Fruit fly (Drosophila melanogaster) whole organism, prepupa: Measurements from ENCODE around the gene L2HGDH.

Experiments used
- Blimp-1 ChIP-seq: fragments of 200-800 bp; sonication (Bioruptor generic); optimal IDR thresholded peaks from 3 replicates; lab custom pipeline; 2017; ENCODE audit warnings: missing biosample characterization, missing genetic modification characterization, mild to moderate bottlenecking, moderate library complexity, missing genetic modification reagents
- CG10631 ChIP-seq: fragments of 200-800 bp; sonication (Bioruptor generic); optimal IDR thresholded peaks from 2 replicates; lab custom pipeline; 2016; ENCODE audit warnings: missing biosample characterization, missing genetic modification characterization
- CG10669 ChIP-seq: fragments of 200-800 bp; sonication (Bioruptor generic); optimal IDR thresholded peaks from 3 replicates; lab custom pipeline; 2018; ENCODE audit warnings: missing biosample characterization, mild to moderate bottlenecking, missing genetic modification characterization, moderate library complexity
- CG11294 ChIP-seq: fragments of 200-800 bp; sonication (Bioruptor generic); IDR thresholded peaks from 2 replicates; pipeline ENCODE4 v1.3.6; 2022; ENCODE audit warnings: missing biosample characterization, missing genetic modification characterization
- CG11762 ChIP-seq: fragments of 200-800 bp; sonication (Bioruptor generic); optimal IDR thresholded peaks from 3 replicates; lab custom pipeline; 2016; ENCODE audit warnings: missing biosample characterization, missing genetic modification characterization; ENCODE audit not compliant: insufficient read depth
- CG11902 ChIP-seq: fragments of 200-800 bp; sonication (Bioruptor generic); optimal IDR thresholded peaks from 3 replicates; lab custom pipeline; 2016; ENCODE audit warnings: missing biosample characterization, missing genetic modification characterization
- CG15336 ChIP-seq: fragments of 200-800 bp; sonication (Bioruptor generic); IDR thresholded peaks from 2 replicates; pipeline ENCODE4 v1.3.6; 2022; ENCODE audit warnings: missing biosample characterization, missing genetic modification characterization
- CG1621 ChIP-seq: fragments of 200-800 bp; sonication (Bioruptor generic); optimal IDR thresholded peaks from 3 replicates; lab custom pipeline; 2018; ENCODE audit warnings: missing biosample characterization, mild to moderate bottlenecking, missing genetic modification characterization
- CG31627 ChIP-seq: fragments of 200-800 bp; sonication (Bioruptor generic); optimal IDR thresholded peaks from 3 replicates; lab custom pipeline; 2016; ENCODE audit warnings: missing biosample characterization, missing genetic modification characterization
- CG32006 ChIP-seq: fragments of 200-800 bp; sonication (Bioruptor generic); optimal IDR thresholded peaks from 3 replicates; lab custom pipeline; 2017; ENCODE audit warnings: missing biosample characterization, mild to moderate bottlenecking, missing genetic modification characterization
- CG34406 ChIP-seq: fragments of 200-800 bp; sonication (Bioruptor generic); optimal IDR thresholded peaks from 3 replicates; lab custom pipeline; 2016; ENCODE audit warnings: missing biosample characterization, missing genetic modification characterization
- CG3919 ChIP-seq: fragments of 200-800 bp; sonication (Bioruptor generic); optimal IDR thresholded peaks from 3 replicates; lab custom pipeline; 2016; ENCODE audit warnings: missing biosample characterization, missing genetic modification characterization
- CG6163 ChIP-seq: fragments of 200-800 bp; sonication (Bioruptor generic); IDR thresholded peaks from 3 replicates; pipeline ENCODE4 v1.3.6; 2022; ENCODE audit warnings: missing biosample characterization, missing genetic modification characterization
- CG6276 ChIP-seq: fragments of 200-800 bp; sonication (Bioruptor generic); optimal IDR thresholded peaks from 2 replicates; lab custom pipeline; 2017; ENCODE audit warnings: missing biosample characterization, mild to moderate bottlenecking, missing genetic modification characterization
- CG6792 ChIP-seq: fragments of 200-800 bp; sonication (Bioruptor generic); optimal IDR thresholded peaks from 3 replicates; lab custom pipeline; 2016; ENCODE audit warnings: missing biosample characterization, missing genetic modification characterization
- CG6808 ChIP-seq: fragments of 200-800 bp; sonication (Bioruptor generic); optimal IDR thresholded peaks from 3 replicates; lab custom pipeline; 2017; ENCODE audit warnings: missing biosample characterization, missing genetic modification characterization, mild to moderate bottlenecking, moderate library complexity, missing genetic modification reagents
- CG6854 ChIP-seq: fragments of 200-800 bp; sonication (Bioruptor generic); optimal IDR thresholded peaks from 2 replicates; lab custom pipeline; 2017; ENCODE audit warnings: missing biosample characterization, mild to moderate bottlenecking, missing genetic modification characterization
- CG7368 ChIP-seq: fragments of 200-800 bp; sonication (Bioruptor generic); optimal IDR thresholded peaks from 3 replicates; lab custom pipeline; 2016; ENCODE audit warnings: missing biosample characterization, missing genetic modification characterization
- CG8119 ChIP-seq: fragments of 200-800 bp; sonication (Bioruptor generic); IDR thresholded peaks from 3 replicates; pipeline ENCODE4 v1.3.6; 2022; ENCODE audit warnings: missing biosample characterization, missing genetic modification characterization
- CG8632 ChIP-seq: fragments of 200-800 bp; sonication (Bioruptor generic); optimal IDR thresholded peaks from 3 replicates; lab custom pipeline; 2016; ENCODE audit warnings: missing biosample characterization, missing genetic modification characterization
- Eip78C ChIP-seq: fragments of 200-800 bp; sonication (Bioruptor generic); peaks from one replicate; lab custom pipeline; 2016; ENCODE audit warnings: missing biosample characterization, missing genetic modification characterization
- Eip93F ChIP-seq: fragments of 200-800 bp; sonication (Bioruptor generic); optimal IDR thresholded peaks from 2 replicates; lab custom pipeline; 2016; ENCODE audit warnings: missing biosample characterization, mild to moderate bottlenecking, missing genetic modification characterization
- Ets96B ChIP-seq: fragments of 200-800 bp; optimal IDR thresholded peaks from 2 replicates; lab custom pipeline; 2019; ENCODE audit warnings: missing biosample characterization, mild to moderate bottlenecking, missing genetic modification characterization, moderate library complexity
- Gug ChIP-seq: fragments of 200-800 bp; sonication (Bioruptor generic); IDR thresholded peaks from 2 replicates; pipeline ENCODE4 v1.3.6; 2022; ENCODE audit warnings: missing biosample characterization, missing genetic modification characterization
- Hr38 ChIP-seq: sonication (Bioruptor generic); optimal IDR thresholded peaks from 2 replicates; lab custom pipeline; 2016; ENCODE audit warnings: missing biosample characterization, missing genetic modification characterization
- Hr39 ChIP-seq: fragments of 200-800 bp; sonication (Bioruptor generic); optimal IDR thresholded peaks from 2 replicates; lab custom pipeline; 2016; ENCODE audit warnings: missing biosample characterization, missing genetic modification characterization
- Hr4 ChIP-seq: fragments of 200-800 bp; sonication (Bioruptor generic); optimal IDR thresholded peaks from 3 replicates; lab custom pipeline; 2016; ENCODE audit warnings: missing biosample characterization, missing genetic modification characterization
- Lpt ChIP-seq: fragments of 200-800 bp; sonication (Bioruptor generic); optimal IDR thresholded peaks from 3 replicates; lab custom pipeline; 2016; ENCODE audit warnings: missing biosample characterization, missing genetic modification characterization
- Met ChIP-seq: fragments of 200-800 bp; sonication (Bioruptor generic); optimal IDR thresholded peaks from 3 replicates; lab custom pipeline; 2016; ENCODE audit warnings: missing biosample characterization, missing genetic modification characterization
- OdsH ChIP-seq: fragments of 200-800 bp; sonication (Bioruptor generic); optimal IDR thresholded peaks from 3 replicates; lab custom pipeline; 2016; ENCODE audit warnings: missing biosample characterization, missing genetic modification characterization
- Sox102F ChIP-seq: fragments of 200-800 bp; sonication (Bioruptor generic); optimal IDR thresholded peaks from 2 replicates; lab custom pipeline; 2016; ENCODE audit warnings: missing biosample characterization, mild to moderate bottlenecking, missing genetic modification characterization
- Sox15 ChIP-seq: fragments of 200-800 bp; sonication (Bioruptor generic); optimal IDR thresholded peaks from 3 replicates; lab custom pipeline; 2016; ENCODE audit warnings: missing biosample characterization, missing genetic modification characterization
- achi ChIP-seq: fragments of 200-800 bp; sonication (Bioruptor generic); optimal IDR thresholded peaks from 3 replicates; lab custom pipeline; 2016; ENCODE audit warnings: missing biosample characterization, missing genetic modification characterization
- acj6 ChIP-seq: fragments of 200-800 bp; sonication (Bioruptor generic); optimal IDR thresholded peaks from 3 replicates; lab custom pipeline; 2016; ENCODE audit warnings: missing biosample characterization, missing genetic modification characterization
- eg ChIP-seq: fragments of 200-800 bp; sonication (Bioruptor generic); IDR thresholded peaks from 3 replicates; pipeline ENCODE4 v1.3.6; 2022; ENCODE audit warnings: missing biosample characterization, missing genetic modification characterization
- esn ChIP-seq: fragments of 200-800 bp; sonication (Bioruptor generic); optimal IDR thresholded peaks from 2 replicates; lab custom pipeline; 2016; ENCODE audit warnings: missing biosample characterization, mild to moderate bottlenecking, missing genetic modification characterization, moderate library complexity
- fd59A ChIP-seq: fragments of 200-800 bp; sonication (Bioruptor generic); optimal IDR thresholded peaks from 2 replicates; lab custom pipeline; 2017; ENCODE audit warnings: missing biosample characterization, mild to moderate bottlenecking, missing genetic modification characterization, missing genetic modification reagents
- fd85E ChIP-seq: fragments of 200-800 bp; sonication (Bioruptor generic); optimal IDR thresholded peaks from 3 replicates; lab custom pipeline; 2016; ENCODE audit warnings: missing biosample characterization, missing genetic modification characterization
- fkh ChIP-seq: fragments of 200-800 bp; sonication (Bioruptor generic); optimal IDR thresholded peaks from 3 replicates; lab custom pipeline; 2017; ENCODE audit warnings: missing biosample characterization, mild to moderate bottlenecking, missing genetic modification characterization, moderate library complexity
- lz ChIP-seq: fragments of 200-800 bp; sonication (Bioruptor generic); optimal IDR thresholded peaks from 3 replicates; lab custom pipeline; 2016; ENCODE audit warnings: missing biosample characterization, missing genetic modification characterization
- net ChIP-seq: fragments of 200-800 bp; sonication (Bioruptor generic); optimal IDR thresholded peaks from 3 replicates; lab custom pipeline; 2016; ENCODE audit warnings: missing biosample characterization, missing genetic modification characterization
- pdm3 ChIP-seq: fragments of 200-800 bp; sonication (Bioruptor generic); optimal IDR thresholded peaks from 3 replicates; lab custom pipeline; 2016; ENCODE audit warnings: missing biosample characterization, missing genetic modification characterization
- salr ChIP-seq, 2 experiments: fragments of 200-800 bp; sonication (Bioruptor generic); optimal IDR thresholded peaks; 3 replicates each; lab custom pipeline; 2016 to 2018; ENCODE audit warnings: missing biosample characterization in 2 of 2, missing genetic modification characterization in 2 of 2, mild to moderate bottlenecking in 1 of 2
- spab ChIP-seq: fragments of 200-800 bp; sonication (Bioruptor generic); optimal IDR thresholded peaks from 2 replicates; lab custom pipeline; 2017; ENCODE audit warnings: missing biosample characterization, mild to moderate bottlenecking, missing genetic modification characterization, missing genetic modification reagents
- ss ChIP-seq, 2 experiments: fragments of 200-800 bp; sonication (Bioruptor generic); optimal IDR thresholded peaks; 2 replicates in 1 of 2; 3 replicates in 1 of 2; lab custom pipeline; 2017 to 2018; ENCODE audit warnings: mild to moderate bottlenecking in 2 of 2, missing biosample characterization in 2 of 2, missing genetic modification characterization in 2 of 2, moderate library complexity in 1 of 2
- svp ChIP-seq: fragments of 200-800 bp; sonication (Bioruptor generic); peaks from one replicate; lab custom pipeline; 2016; ENCODE audit warnings: missing biosample characterization, missing genetic modification characterization
- topi ChIP-seq: fragments of 200-800 bp; sonication (Bioruptor generic); optimal IDR thresholded peaks from 3 replicates; lab custom pipeline; 2016; ENCODE audit warnings: missing biosample characterization, missing genetic modification characterization
- vri ChIP-seq: fragments of 200-800 bp; sonication (Bioruptor generic); optimal IDR thresholded peaks from 3 replicates; lab custom pipeline; 2016; ENCODE audit warnings: missing biosample characterization, mild to moderate bottlenecking, missing genetic modification characterization

Gene L2HGDH

DNA sequence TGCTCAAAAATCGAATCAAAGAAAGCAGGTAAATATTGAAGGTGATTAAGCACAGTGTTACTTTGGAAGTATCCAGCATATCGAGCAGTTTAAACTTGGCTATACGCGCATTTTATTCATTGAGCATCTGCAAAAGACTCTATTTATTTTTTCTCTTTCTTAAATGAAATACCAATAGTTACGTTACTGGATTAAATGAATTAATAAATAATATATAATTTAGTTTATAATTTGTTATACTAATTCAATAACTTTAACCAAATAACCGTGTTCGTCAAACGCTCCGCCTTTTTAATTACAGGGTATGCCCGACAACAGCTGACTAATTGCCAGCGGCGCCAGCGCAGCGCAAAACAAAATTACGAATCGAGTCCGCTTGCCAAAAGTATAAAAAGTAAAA, 7.4 kb downstream of the L2HGDH start:
- TF ChIP-seq CG11762 (GFP tag; lab: Kevin White, UChicago) (no peak), eg (GFP tag; lab: Robert Waterston, UW) (peak; percentile 60; the same call in 2 of the 3 replicates), Lpt (no peak), CG10631 (GFP tag; lab: Kevin White, UChicago) (peak; percentile 22), Eip93F (peak; percentile 44), esn (GFP tag; lab: Kevin White, UChicago) (no peak), CG34406 (no peak), CG15336 (GFP tag; lab: Robert Waterston, UW) (peak; percentile 61), CG11902 (GFP tag; lab: Kevin White, UChicago) (peak; percentile 7), lz (GFP tag; lab: Kevin White, UChicago) (no peak), CG10669 (no peak), svp (GFP tag; lab: Kevin White, UChicago) (peak; percentile 70), OdsH (GFP tag; lab: Kevin White, UChicago) (peak; percentile 5), Blimp-1 (peak; percentile 5), Hr39 (no peak), CG8119 (GFP tag; lab: Robert Waterston, UW) (peak; percentile 55; the same call in 2 of the 3 replicates), Hr4 (GFP tag; lab: Kevin White, UChicago) (peak; percentile 39), CG6854 (GFP tag; lab: Kevin White, UChicago) (no peak), topi (GFP tag; lab: Kevin White, UChicago) (peak; percentile 5), CG6808 (peak; percentile 8), Hr38 (GFP tag; lab: Kevin White, UChicago) (no peak), CG31627 (GFP tag; lab: Kevin White, UChicago) (no peak), CG6276 (GFP tag; lab: Kevin White, UChicago) (peak; percentile 4), fd59A (no peak), spab (GFP tag; lab: Kevin White, UChicago) (no peak), acj6 (GFP tag; lab: Kevin White, UChicago) (peak; percentile 15), achi (GFP tag; lab: Kevin White, UChicago) (peak; percentile 37), net (GFP tag; lab: Kevin White, UChicago) (peak; percentile 19), Met (GFP tag; lab: Kevin White, UChicago) (peak; percentile 27)

DNA sequence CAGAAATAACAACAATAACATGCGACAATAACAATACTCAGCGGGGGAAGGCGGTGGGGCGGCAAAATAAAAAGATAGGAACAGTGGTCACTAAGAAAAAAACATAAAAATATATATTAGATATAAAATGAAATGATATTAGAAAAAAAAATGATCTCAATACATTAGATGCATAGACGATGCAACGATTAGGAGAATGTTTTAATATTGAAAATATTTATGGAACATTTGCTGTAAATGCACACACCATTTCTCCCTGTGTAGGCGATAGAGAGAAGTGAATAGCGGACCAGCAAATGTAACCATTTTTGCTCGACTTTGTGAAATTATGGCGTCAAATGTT, 8.1 kb downstream of the L2HGDH start:
- no peak for TF ChIP-seq Sox15 (GFP tag; lab: Kevin White, UChicago)
- no peak for TF ChIP-seq spab (GFP tag; lab: Kevin White, UChicago)
- TF ChIP-seq CG3919 (GFP tag; lab: Kevin White, UChicago), result peak; percentile 52
- TF ChIP-seq CG11902 (GFP tag; lab: Kevin White, UChicago), result no peak
- TF ChIP-seq CG8632 (GFP tag; lab: Kevin White, UChicago), result peak; percentile 32
- TF ChIP-seq Blimp-1, result no peak
- TF ChIP-seq CG6792 (GFP tag; lab: Kevin White, UChicago), result no peak
- TF ChIP-seq vri (GFP tag; lab: Kevin White, UChicago), result no peak
- TF ChIP-seq Sox102F (GFP tag; lab: Kevin White, UChicago), result peak; percentile 29
- TF ChIP-seq Lpt, result peak; percentile 20
- peak; percentile 63 for TF ChIP-seq svp (GFP tag; lab: Kevin White, UChicago)
- peak; percentile 84 for TF ChIP-seq CG15336 (GFP tag; lab: Robert Waterston, UW)
- TF ChIP-seq pdm3 (GFP tag; lab: Kevin White, UChicago), result no peak
- no peak for TF ChIP-seq salr (GFP tag; optimal IDR thresholded peaks at IDR 0.05; lab: Kevin White, UChicago)
- TF ChIP-seq Met (GFP tag; lab: Kevin White, UChicago), result peak; percentile 30
- TF ChIP-seq eg (GFP tag; lab: Robert Waterston, UW), result peak; percentile 89
- peak; percentile 16 for TF ChIP-seq net (GFP tag; lab: Kevin White, UChicago)
- TF ChIP-seq Hr4 (GFP tag; lab: Kevin White, UChicago), result peak; percentile 47
- peak; percentile 37 for TF ChIP-seq OdsH (GFP tag; lab: Kevin White, UChicago)
- peak; percentile 25 for TF ChIP-seq CG7368 (GFP tag; lab: Kevin White, UChicago)
- TF ChIP-seq fkh, result no peak
- TF ChIP-seq achi (GFP tag; lab: Kevin White, UChicago), result peak; percentile 20
- peak; percentile 59 for TF ChIP-seq Ets96B (tag; lab: Kevin White, UChicago)
- no peak for TF ChIP-seq CG6854 (GFP tag; lab: Kevin White, UChicago)
- peak; percentile 40 for TF ChIP-seq CG6276 (GFP tag; lab: Kevin White, UChicago)
- no peak for TF ChIP-seq CG31627 (GFP tag; lab: Kevin White, UChicago)
- TF ChIP-seq CG32006 (GFP tag; lab: Kevin White, UChicago), result peak; percentile 44
- peak in 1 of 2 experiments; percentile 21 for TF ChIP-seq ss (GFP tag; optimal IDR thresholded peaks at IDR 0.05; lab: Kevin White, UChicago)
- no peak for TF ChIP-seq fd59A
- TF ChIP-seq fd85E, result no peak
- TF ChIP-seq CG11294 (GFP tag; lab: Robert Waterston, UW), result peak; percentile 81
- TF ChIP-seq CG10669, result peak; percentile 52
- TF ChIP-seq CG6163 (GFP tag; lab: Robert Waterston, UW), result peak; percentile 82
- peak; percentile 88 for TF ChIP-seq Eip78C (GFP tag; lab: Kevin White, UChicago)
- peak; percentile 11 for TF ChIP-seq lz (GFP tag; lab: Kevin White, UChicago)
- TF ChIP-seq Hr39, result no peak
- TF ChIP-seq esn (GFP tag; lab: Kevin White, UChicago), result peak; percentile 48
- no peak for TF ChIP-seq CG1621 (tag; lab: Kevin White, UChicago)
- peak; percentile 76 for TF ChIP-seq Gug (GFP tag; lab: Robert Waterston, UW)
